Worm (Caenorhabditis elegans) whole organism, L1 larva: Measurements from ENCODE around the gene hrg-9.

Experiments
- C16A3.4 ChIP-seq: fragments of 150-350 bp; optimal IDR thresholded peaks from 2 replicates; lab custom pipeline; 2014; ENCODE audit warnings: missing biosample characterization, missing genetic modification characterization
- C34B4.2 ChIP-seq: sonication (generic microtip); optimal IDR thresholded peaks from 2 replicates; lab custom pipeline; 2017; ENCODE audit warnings: mild to moderate bottlenecking, missing genetic modification characterization, missing compliant biosample characterization
- Y116A8C.19 ChIP-seq: sonication (generic microtip); optimal IDR thresholded peaks from 2 replicates; lab custom pipeline; 2016; ENCODE audit warnings: missing compliant biosample characterization, missing genetic modification characterization, borderline replicate concordance
- aha-1 ChIP-seq: fragments of 150-350 bp; optimal IDR thresholded peaks from 2 replicates; lab custom pipeline; 2014; ENCODE audit warnings: missing biosample characterization, missing genetic modification characterization
- aly-2 ChIP-seq: fragments of 150-350 bp; optimal IDR thresholded peaks from 2 replicates; lab custom pipeline; 2014; ENCODE audit warnings: missing biosample characterization, missing genetic modification characterization
- ama-1 ChIP-seq: fragments of 150-350 bp; optimal IDR thresholded peaks from 2 replicates; lab custom pipeline; 2014
- blmp-1 ChIP-seq: fragments of 150-350 bp; optimal IDR thresholded peaks from 2 replicates; lab custom pipeline; 2014; ENCODE audit warnings: missing biosample characterization, missing genetic modification characterization
- ceh-63 ChIP-seq: fragments of 200-800 bp; sonication (Bioruptor generic); optimal IDR thresholded peaks from 2 replicates; lab custom pipeline; 2018; ENCODE audit warnings: mild to moderate bottlenecking, missing genetic modification characterization, missing compliant biosample characterization
- ceh-88 ChIP-seq: fragments of 200-800 bp; sonication (Bioruptor generic); IDR thresholded peaks from 2 replicates; pipeline ENCODE4 v1.3.6; 2022; ENCODE audit warnings: missing genetic modification characterization, missing compliant biosample characterization
- ceh-90 ChIP-seq: sonication (generic microtip); optimal IDR thresholded peaks from 2 replicates; lab custom pipeline; 2016; ENCODE audit warnings: missing genetic modification characterization, missing compliant biosample characterization
- ces-1 ChIP-seq: fragments of 150-350 bp; optimal IDR thresholded peaks from 2 replicates; lab custom pipeline; 2014; ENCODE audit warnings: missing biosample characterization, missing genetic modification reagents, missing genetic modification characterization
- efl-1 ChIP-seq, 4 experiments: fragments of 150-350 bp; optimal IDR thresholded peaks in 3 of 4; peaks in 1 of 4; 1 replicate in 1 of 4; 2 replicates in 3 of 4; lab custom pipeline; 2014; ENCODE audit warnings: missing biosample characterization in 2 of 4, missing genetic modification characterization in 2 of 4, missing genetic modification reagents in 2 of 4
- egl-13 ChIP-seq: sonication (generic microtip); optimal IDR thresholded peaks from 2 replicates; lab custom pipeline; 2016; ENCODE audit warnings: missing genotype, missing genetic modification reagents, missing genetic modification characterization, missing compliant biosample characterization
- egl-27 ChIP-seq, 2 experiments: fragments of 150-350 bp in 1 of 2; sonication (generic microtip); optimal IDR thresholded peaks; 3 replicates each; lab custom pipeline; 2017 to 2018; ENCODE audit warnings: missing biosample characterization in 2 of 2, missing genetic modification characterization in 2 of 2, missing genetic modification reagents in 2 of 2
- elt-2 ChIP-seq: sonication (generic microtip); optimal IDR thresholded peaks from 2 replicates; lab custom pipeline; 2016; ENCODE audit warnings: missing genetic modification characterization, mild to moderate bottlenecking, inconsistent platforms, missing compliant biosample characterization, missing genetic modification reagents
- elt-3 ChIP-seq, 6 experiments: fragments of 150-350 bp in 1 of 6; sonication (generic microtip); optimal IDR thresholded peaks; 2 replicates each; lab custom pipeline; 2017 to 2018; ENCODE audit warnings: missing biosample characterization in 6 of 6, missing genetic modification characterization in 6 of 6, inconsistent platforms in 1 of 6
- ets-5 ChIP-seq: fragments of 200-800 bp; sonication (Bioruptor generic); IDR thresholded peaks from 2 replicates; pipeline ENCODE4 v1.3.6; 2022; ENCODE audit warnings: missing genetic modification characterization, missing compliant biosample characterization
- fkh-10 ChIP-seq: sonication (generic microtip); optimal IDR thresholded peaks from 2 replicates; lab custom pipeline; 2017; ENCODE audit warnings: missing biosample characterization, missing genetic modification reagents, missing genetic modification characterization
- fkh-4 ChIP-seq: sonication (generic microtip); optimal IDR thresholded peaks from 2 replicates; lab custom pipeline; 2016; ENCODE audit warnings: missing compliant biosample characterization, missing genetic modification characterization, borderline replicate concordance
- fkh-8 ChIP-seq: sonication (generic microtip); optimal IDR thresholded peaks from 2 replicates; lab custom pipeline; 2016; ENCODE audit warnings: mild to moderate bottlenecking, missing genetic modification characterization, missing compliant biosample characterization
- grh-1 ChIP-seq: fragments of 200-800 bp; sonication (Bioruptor generic); IDR thresholded peaks from 2 replicates; pipeline ENCODE4 v1.3.6; 2022; ENCODE audit warnings: missing genetic modification reagents, missing genetic modification characterization, missing compliant biosample characterization
- hlh-17 ChIP-seq: fragments of 200-800 bp; sonication (Bioruptor generic); optimal IDR thresholded peaks from 2 replicates; lab custom pipeline; 2018; ENCODE audit warnings: missing genetic modification characterization, mild to moderate bottlenecking, missing compliant biosample characterization, moderate library complexity, borderline replicate concordance
- hlh-4 ChIP-seq: sonication (generic microtip); optimal IDR thresholded peaks from 2 replicates; lab custom pipeline; 2016; ENCODE audit warnings: mild to moderate bottlenecking, missing genetic modification characterization, missing compliant biosample characterization
- irx-1 ChIP-seq: sonication (generic microtip); optimal IDR thresholded peaks from 2 replicates; lab custom pipeline; 2016; ENCODE audit warnings: missing genetic modification characterization, missing compliant biosample characterization
- isw-1 ChIP-seq: fragments of 200-800 bp; sonication (Bioruptor generic); IDR thresholded peaks from 2 replicates; pipeline ENCODE4 v1.3.6; 2022; ENCODE audit warnings: missing genetic modification characterization, missing compliant biosample characterization
- lin-14 ChIP-seq: fragments of 200-800 bp; sonication (Bioruptor generic); optimal IDR thresholded peaks from 2 replicates; lab custom pipeline; 2018; ENCODE audit warnings: mild to moderate bottlenecking, missing genetic modification characterization, moderate library complexity, missing compliant biosample characterization
- lin-35 ChIP-seq, 2 experiments: fragments of 150-350 bp; optimal IDR thresholded peaks; 2 replicates each; lab custom pipeline; 2014; ENCODE audit warnings: missing biosample characterization in 2 of 2, missing genetic modification characterization in 2 of 2, missing genetic modification reagents in 2 of 2
- lsy-2 ChIP-seq, 2 experiments: fragments of 150-350 bp; optimal IDR thresholded peaks; 2 replicates each; lab custom pipeline; 2014; ENCODE audit warnings: missing biosample characterization in 2 of 2, missing genetic modification characterization in 2 of 2
- mep-1 ChIP-seq: fragments of 150-350 bp; optimal IDR thresholded peaks from 2 replicates; lab custom pipeline; 2014; ENCODE audit warnings: missing biosample characterization, missing genetic modification characterization
- nhr-12 ChIP-seq: sonication (generic microtip); optimal IDR thresholded peaks from 2 replicates; lab custom pipeline; 2017; ENCODE audit warnings: missing biosample characterization, missing genetic modification characterization
- nhr-20 ChIP-seq: sonication (generic microtip); optimal IDR thresholded peaks from 2 replicates; lab custom pipeline; 2016; ENCODE audit warnings: mild to moderate bottlenecking, missing genetic modification characterization, missing compliant biosample characterization
- nhr-237 ChIP-seq: fragments of 150-350 bp; optimal IDR thresholded peaks from 2 replicates; lab custom pipeline; 2014; ENCODE audit warnings: missing biosample characterization, missing genetic modification characterization
- nhr-28 ChIP-seq: fragments of 150-350 bp; optimal IDR thresholded peaks from 2 replicates; lab custom pipeline; 2014; ENCODE audit warnings: missing biosample characterization, missing genetic modification characterization
- nhr-47 ChIP-seq: sonication (generic microtip); optimal IDR thresholded peaks from 2 replicates; lab custom pipeline; 2016; ENCODE audit warnings: mild to moderate bottlenecking, missing genetic modification characterization, moderate library complexity, missing compliant biosample characterization
- nhr-71 ChIP-seq: sonication (generic microtip); optimal IDR thresholded peaks from 2 replicates; lab custom pipeline; 2016; ENCODE audit warnings: mild to moderate bottlenecking, missing genetic modification characterization, moderate library complexity, missing compliant biosample characterization
- nhr-77 ChIP-seq: fragments of 150-350 bp; optimal IDR thresholded peaks from 2 replicates; lab custom pipeline; 2014; ENCODE audit warnings: missing biosample characterization, missing genetic modification characterization
- rnt-1 ChIP-seq: sonication (generic microtip); optimal IDR thresholded peaks from 2 replicates; lab custom pipeline; 2016; ENCODE audit warnings: mild to moderate bottlenecking, missing genetic modification characterization, moderate library complexity, missing compliant biosample characterization
- snpc-4 ChIP-seq: fragments of 150-350 bp; optimal IDR thresholded peaks from 2 replicates; lab custom pipeline; 2014; ENCODE audit warnings: missing biosample characterization, missing genetic modification characterization
- snu-23 ChIP-seq: sonication (generic microtip); optimal IDR thresholded peaks from 2 replicates; lab custom pipeline; 2016; ENCODE audit warnings: missing genetic modification characterization, missing compliant biosample characterization
- sox-4 ChIP-seq: sonication (generic microtip); optimal IDR thresholded peaks from 2 replicates; lab custom pipeline; 2016; ENCODE audit warnings: missing genetic modification characterization, missing compliant biosample characterization
- sup-37 ChIP-seq: fragments of 200-800 bp; sonication (Bioruptor generic); optimal IDR thresholded peaks from 2 replicates; lab custom pipeline; 2018; ENCODE audit warnings: mild to moderate bottlenecking, missing genetic modification characterization, missing compliant biosample characterization
- swsn-7 ChIP-seq: sonication (generic microtip); optimal IDR thresholded peaks from 2 replicates; lab custom pipeline; 2016; ENCODE audit warnings: missing genetic modification characterization, missing compliant biosample characterization
- tlp-1 ChIP-seq: fragments of 150-350 bp; optimal IDR thresholded peaks from 2 replicates; lab custom pipeline; 2014; ENCODE audit warnings: missing biosample characterization, missing genetic modification characterization
- unc-130 ChIP-seq: fragments of 150-350 bp; optimal IDR thresholded peaks from 2 replicates; lab custom pipeline; 2017; ENCODE audit warnings: missing biosample characterization, missing genetic modification characterization, inconsistent platforms
- unc-30 ChIP-seq: sonication (generic microtip); optimal IDR thresholded peaks from 2 replicates; lab custom pipeline; 2017; ENCODE audit warnings: missing biosample characterization, missing genetic modification characterization
- xbp-1 ChIP-seq: sonication (generic microtip); optimal IDR thresholded peaks from 2 replicates; lab custom pipeline; 2016; ENCODE audit warnings: missing genetic modification characterization, missing compliant biosample characterization
- ztf-11 ChIP-seq, 2 experiments: sonication (generic microtip); optimal IDR thresholded peaks; 2 replicates each; lab custom pipeline; 2016 to 2017; ENCODE audit warnings: missing genetic modification characterization in 2 of 2, missing biosample characterization in 1 of 2, missing compliant biosample characterization in 1 of 2

hrg-9 gene

ce11 chrV:12963192-12963591 is at the start of gene hrg-9:
Gene hrg-9 (minus strand): TSS chrV:12963343.
- peak; percentile 31 for TF ChIP-seq mep-1 (tag; lab: Kevin White, UChicago)
- no peak for TF ChIP-seq efl-1 (optimal IDR thresholded peaks at IDR 0.05; lab: Kevin White, UChicago)
- peak in 1 of 2 experiments; percentile 70 for TF ChIP-seq efl-1 (GFP tag; optimal IDR thresholded peaks at IDR 0.05 in 1 of 2; lab: Kevin White, UChicago)
- TF ChIP-seq elt-2 (tag; lab: Kevin White, UChicago) = peak; percentile 47
- no peak for TF ChIP-seq Y116A8C.19 (tag; lab: Kevin White, UChicago)
- no peak for TF ChIP-seq egl-27 (tag; optimal IDR thresholded peaks at IDR 0.05; lab: Kevin White, UChicago)
- TF ChIP-seq rnt-1 = no peak
- peak; percentile 45 for TF ChIP-seq lin-14 (GFP tag; lab: Kevin White, UChicago)
- no peak for TF ChIP-seq C16A3.4 (tag; lab: Kevin White, UChicago)
- TF ChIP-seq nhr-71 (tag; lab: Kevin White, UChicago) = peak; percentile 24
- TF ChIP-seq blmp-1 (tag; lab: Kevin White, UChicago) = peak; percentile 9

ce11 chrV:13011904-13012303 is 48.8 kb upstream of the hrg-9 start:
- TF ChIP-seq lin-35 (GFP tag; optimal IDR thresholded peaks at IDR 0.05; lab: Kevin White, UChicago) = peak in 1 of 2 experiments; percentile 21
- no peak for TF ChIP-seq C16A3.4 (tag; lab: Kevin White, UChicago)
- no peak for TF ChIP-seq nhr-28 (tag; lab: Kevin White, UChicago)
- no peak for TF ChIP-seq Y116A8C.19 (tag; lab: Kevin White, UChicago)
- no peak for TF ChIP-seq C34B4.2 (tag; lab: Kevin White, UChicago)
- no peak for TF ChIP-seq mep-1 (tag; lab: Kevin White, UChicago)
- no peak for TF ChIP-seq sup-37 (GFP tag; lab: Kevin White, UChicago)
- no peak for TF ChIP-seq sox-4 (tag; lab: Kevin White, UChicago)
- no peak for TF ChIP-seq nhr-237
- peak; percentile 93 for TF ChIP-seq elt-2 (tag; lab: Kevin White, UChicago)
- no peak for TF ChIP-seq grh-1 (GFP tag; lab: Robert Waterston, UW)
- no peak for TF ChIP-seq unc-130 (tag; lab: Kevin White, UChicago)
- no peak for TF ChIP-seq ztf-11 (tag; optimal IDR thresholded peaks at IDR 0.05; lab: Kevin White, UChicago)
- TF ChIP-seq elt-3 (tag; optimal IDR thresholded peaks at IDR 0.05; lab: Kevin White, UChicago) = no peak
- no peak for TF ChIP-seq ceh-88 (GFP tag; lab: Robert Waterston, UW)
- TF ChIP-seq blmp-1 (tag; lab: Kevin White, UChicago) = no peak
- TF ChIP-seq nhr-77 = no peak
- TF ChIP-seq aha-1 (tag; lab: Kevin White, UChicago) = no peak
- no peak for TF ChIP-seq isw-1 (GFP tag; lab: Robert Waterston, UW)
- TF ChIP-seq nhr-12 (tag; lab: Kevin White, UChicago) = no peak
- peak; percentile 18 for TF ChIP-seq nhr-20 (tag; lab: Kevin White, UChicago)
- TF ChIP-seq ets-5 (GFP tag; lab: Robert Waterston, UW) = no peak
- peak; percentile 5 for TF ChIP-seq nhr-71 (tag; lab: Kevin White, UChicago)
- no peak for TF ChIP-seq xbp-1 (tag; lab: Kevin White, UChicago)
- no peak for TF ChIP-seq ama-1 (lab: Kevin White, UChicago)

- TF ChIP-seq tlp-1 (tag; lab: Kevin White, UChicago) = no peak
- TF ChIP-seq isw-1 (GFP tag; lab: Robert Waterston, UW) = no peak
- peak; percentile 0 to 37 for TF ChIP-seq lsy-2 (tag; optimal IDR thresholded peaks at IDR 0.05; lab: Kevin White, UChicago)
- TF ChIP-seq aly-2 (tag; lab: Kevin White, UChicago) = no peak
- TF ChIP-seq hlh-17 = no peak
- no peak for TF ChIP-seq ceh-63 (GFP tag; lab: Kevin White, UChicago)
- peak; percentile 23 for TF ChIP-seq nhr-47
- TF ChIP-seq C16A3.4 (tag; lab: Kevin White, UChicago) = no peak
- no peak for TF ChIP-seq mep-1 (tag; lab: Kevin White, UChicago)
- peak; percentile 70 for TF ChIP-seq blmp-1 (tag; lab: Kevin White, UChicago)
- peak; percentile 59 for TF ChIP-seq snu-23 (GFP tag; lab: Kevin White, UChicago)
- peak; percentile 51 for TF ChIP-seq nhr-20 (tag; lab: Kevin White, UChicago)
- TF ChIP-seq fkh-4 = no peak
- peak; percentile 31 for TF ChIP-seq swsn-7 (tag; lab: Kevin White, UChicago)
- TF ChIP-seq unc-30 (tag; lab: Kevin White, UChicago) = no peak
- peak in 1 of 2 experiments; percentile 32 for TF ChIP-seq efl-1 (optimal IDR thresholded peaks at IDR 0.05; lab: Kevin White, UChicago)
- peak in 1 of 2 experiments; percentile 74 for TF ChIP-seq efl-1 (GFP tag; optimal IDR thresholded peaks at IDR 0.05 in 1 of 2; lab: Kevin White, UChicago)
- no peak for TF ChIP-seq fkh-8 (tag; lab: Kevin White, UChicago)
- no peak for TF ChIP-seq irx-1 (tag; lab: Kevin White, UChicago)
- no peak for TF ChIP-seq ceh-90 (tag; lab: Kevin White, UChicago)
- TF ChIP-seq rnt-1 = peak; percentile 22
- peak; percentile 84 for TF ChIP-seq lin-14 (GFP tag; lab: Kevin White, UChicago)
- TF ChIP-seq grh-1 (GFP tag; lab: Robert Waterston, UW) = no peak
- TF ChIP-seq egl-13 (tag; lab: Kevin White, UChicago) = no peak
- TF ChIP-seq hlh-4 (tag; lab: Kevin White, UChicago) = no peak
- no peak for TF ChIP-seq ces-1 (GFP tag; lab: Kevin White, UChicago)
- TF ChIP-seq snpc-4 = peak; percentile 19
- no peak for TF ChIP-seq fkh-10
Observed at ce11 chrV:13009843-13010242, 46.7 kb upstream of the hrg-9 start.
